Worm (Caenorhabditis elegans) whole organism, early embryonic: ENCODE measurements around the gene C46E10.3.

ENCODE experiments used
- F13C5.2 ChIP-seq: sonication (generic microtip); optimal IDR thresholded peaks from 2 replicates; lab custom pipeline; 2017; ENCODE audit warnings: mild to moderate bottlenecking, missing genetic modification characterization, inconsistent platforms, missing compliant biosample characterization

Gene C46E10.3

DNA sequence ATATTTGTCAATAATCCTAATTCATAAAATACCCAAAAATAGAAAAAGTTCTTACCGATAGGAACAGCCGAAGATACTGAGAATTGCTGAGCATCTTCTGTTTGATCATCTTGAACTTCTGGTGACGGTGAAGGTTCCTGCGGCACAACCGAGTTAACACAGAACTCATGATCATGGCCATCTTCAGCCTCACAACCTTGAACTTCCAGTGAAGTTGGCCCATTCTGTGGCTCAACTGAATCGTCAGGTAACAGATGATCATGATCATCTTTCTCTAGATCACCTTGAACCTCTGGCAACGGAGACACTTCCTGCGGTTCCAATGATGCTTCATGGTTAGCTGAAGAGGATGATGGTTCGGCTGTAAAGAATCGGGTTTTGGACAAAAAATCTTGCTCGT lies 50.5 kb downstream of the C46E10.3 start:
- TF ChIP-seq F13C5.2 (tag; lab: Kevin White, UChicago): no peak
